Worm (Caenorhabditis elegans) whole organism, early embryonic: Measurements from ENCODE around the gene nlp-48.
A peak's percentile ranks its signal among the peaks of the same experiment; 100 is the strongest.
"Not testable (repeated sequence)": the region's sequence is repeated elsewhere in the genome, so short reads cannot be mapped to it uniquely, and the experiment has no call there.

Experiments
- aly-1 ChIP-seq: sonication (generic microtip); optimal IDR thresholded peaks from 2 replicates; lab custom pipeline; 2016; ENCODE audit warnings: missing genetic modification characterization, missing compliant biosample characterization
- ets-7 ChIP-seq: sonication (generic microtip); optimal IDR thresholded peaks from 2 replicates; lab custom pipeline; 2016; ENCODE audit warnings: missing genotype, missing genetic modification characterization, missing compliant biosample characterization
- hmg-4 ChIP-seq: fragments of 200-800 bp; sonication (Bioruptor generic); optimal IDR thresholded peaks from 2 replicates; lab custom pipeline; 2018; ENCODE audit warnings: mild to moderate bottlenecking, missing genetic modification characterization, missing compliant biosample characterization
- pes-1 ChIP-seq: fragments of 200-800 bp; sonication (Bioruptor generic); IDR thresholded peaks from 2 replicates; pipeline ENCODE4 v1.3.6; 2022; ENCODE audit warnings: missing genetic modification reagents, missing genetic modification characterization, missing compliant biosample characterization

DNA sequence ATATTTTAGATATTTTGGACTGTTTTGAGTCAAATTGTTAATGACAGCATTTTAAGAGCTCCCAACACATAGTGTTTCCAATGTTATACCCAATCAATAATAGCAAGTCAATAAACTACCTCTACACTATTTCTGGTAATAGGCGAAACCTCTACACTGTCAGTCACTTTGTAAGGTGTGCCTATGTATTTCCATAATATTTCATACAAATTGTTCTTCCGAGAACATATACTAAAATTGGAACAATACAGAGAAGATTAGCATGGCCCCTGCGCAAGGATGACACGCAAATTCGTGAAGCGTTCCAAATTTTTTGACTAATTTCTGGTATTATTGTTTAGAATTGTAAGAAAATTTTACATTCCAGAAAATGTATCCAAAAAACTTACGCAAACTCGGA, 44.8 kb upstream of the nlp-48 start:
- TF ChIP-seq ets-7 (tag; lab: Kevin White, UChicago); hmg-4 (GFP tag; lab: Kevin White, UChicago); aly-1 (tag; lab: Kevin White, UChicago): not testable (repeated sequence)
- TF ChIP-seq pes-1: peak; percentile 52; the same call in 1 of the 2 replicates
